Fruit fly (Drosophila melanogaster) whole organism, embryonic: ENCODE data around the gene CG7333.

Source experiments
- B-H2 ChIP-seq: fragments of 200-800 bp; sonication (Bioruptor generic); optimal IDR thresholded peaks from 2 replicates; lab custom pipeline; 2018; ENCODE audit warnings: missing biosample characterization, mild to moderate bottlenecking, missing genetic modification characterization
- CG11093 ChIP-seq: fragments of 200-800 bp; sonication (Bioruptor generic); IDR thresholded peaks from 3 replicates; pipeline ENCODE4 v1.3.6; 2022; ENCODE audit warnings: missing biosample characterization, missing genetic modification characterization
- CG11398 ChIP-seq: fragments of 200-800 bp; sonication (Bioruptor generic); optimal IDR thresholded peaks from 2 replicates; lab custom pipeline; 2016; ENCODE audit warnings: missing biosample characterization, missing genetic modification characterization
- CG11456 ChIP-seq: fragments of 200-800 bp; sonication (Bioruptor generic); IDR thresholded peaks from 3 replicates; pipeline ENCODE4 v1.3.6; 2022; ENCODE audit warnings: missing biosample characterization, missing genetic modification characterization
- CG13287 ChIP-seq: fragments of 200-800 bp; sonication (Bioruptor generic); IDR thresholded peaks from 2 replicates; pipeline ENCODE4 v1.3.6; 2022; ENCODE audit warnings: missing biosample characterization, missing genetic modification characterization; ENCODE audit not compliant: partially characterized antibody
- CG13296 ChIP-seq: fragments of 200-800 bp; sonication (Bioruptor generic); optimal IDR thresholded peaks from 3 replicates; lab custom pipeline; 2018; ENCODE audit warnings: missing biosample characterization, mild to moderate bottlenecking, missing genetic modification characterization
- CG13894 ChIP-seq: fragments of 200-800 bp; sonication (Bioruptor generic); optimal IDR thresholded peaks from 3 replicates; lab custom pipeline; 2018; ENCODE audit warnings: missing biosample characterization, mild to moderate bottlenecking, missing genetic modification characterization, moderate library complexity
- CG15073 ChIP-seq: fragments of 200-800 bp; sonication (Bioruptor generic); optimal IDR thresholded peaks from 2 replicates; lab custom pipeline; 2016; ENCODE audit warnings: missing biosample characterization, missing genetic modification characterization
- CG1602 ChIP-seq: fragments of 200-800 bp; sonication (Bioruptor generic); optimal IDR thresholded peaks from 3 replicates; lab custom pipeline; 2016; ENCODE audit warnings: missing biosample characterization, missing genetic modification characterization
- CG17829 ChIP-seq: fragments of 200-800 bp; optimal IDR thresholded peaks from 2 replicates; lab custom pipeline; 2019; ENCODE audit warnings: missing biosample characterization, mild to moderate bottlenecking, missing genetic modification characterization, moderate library complexity
- CG18599 ChIP-seq: fragments of 200-800 bp; sonication (Bioruptor generic); optimal IDR thresholded peaks from 3 replicates; lab custom pipeline; 2017; ENCODE audit warnings: missing biosample characterization, missing genetic modification characterization, mild to moderate bottlenecking, moderate library complexity, missing genetic modification reagents
- CG2712 ChIP-seq: fragments of 200-800 bp; optimal IDR thresholded peaks from 3 replicates; lab custom pipeline; 2019; ENCODE audit warnings: missing biosample characterization, mild to moderate bottlenecking, missing genetic modification characterization, moderate library complexity
- CG33213 ChIP-seq: fragments of 200-800 bp; sonication (Bioruptor generic); optimal IDR thresholded peaks from 3 replicates; lab custom pipeline; 2016; ENCODE audit warnings: missing biosample characterization, missing genetic modification characterization
- CG3726 ChIP-seq: fragments of 200-800 bp; sonication (Bioruptor generic); IDR thresholded peaks from 3 replicates; pipeline ENCODE4, ENCODE4 v1.3.6; 2022; ENCODE audit warnings: missing biosample characterization, missing genetic modification characterization
- CG3838 ChIP-seq: fragments of 200-800 bp; sonication (Bioruptor generic); optimal IDR thresholded peaks from 3 replicates; lab custom pipeline; 2016; ENCODE audit warnings: missing biosample characterization, missing genetic modification characterization
- CG4424 ChIP-seq: fragments of 200-800 bp; sonication (Bioruptor generic); optimal IDR thresholded peaks from 3 replicates; lab custom pipeline; 2016; ENCODE audit warnings: missing biosample characterization, missing genetic modification characterization
- CG5245 ChIP-seq: fragments of 200-800 bp; sonication (Bioruptor generic); optimal IDR thresholded peaks from 3 replicates; lab custom pipeline; 2016; ENCODE audit warnings: missing biosample characterization, missing genetic modification characterization
- CG6175 ChIP-seq: fragments of 200-800 bp; sonication (Bioruptor generic); IDR thresholded peaks from 3 replicates; pipeline ENCODE4 v1.3.6; 2022; ENCODE audit warnings: missing biosample characterization, missing genetic modification characterization
- CG6813 ChIP-seq: fragments of 200-800 bp; sonication (Bioruptor generic); optimal IDR thresholded peaks from 2 replicates; lab custom pipeline; 2017; ENCODE audit warnings: missing biosample characterization, missing genetic modification characterization, mild to moderate bottlenecking, moderate library complexity, missing genetic modification reagents
- CG7556 ChIP-seq: fragments of 200-800 bp; sonication (Bioruptor generic); optimal IDR thresholded peaks from 2 replicates; lab custom pipeline; 2017; ENCODE audit warnings: missing biosample characterization, mild to moderate bottlenecking, missing genetic modification characterization
- Dip2 ChIP-seq: fragments of 200-800 bp; sonication (Bioruptor generic); IDR thresholded peaks from 2 replicates; pipeline ENCODE4 v1.3.6; 2022; ENCODE audit warnings: missing biosample characterization, missing genetic modification characterization
- Doc2 ChIP-seq: fragments of 200-800 bp; sonication (Bioruptor generic); IDR thresholded peaks from 2 replicates; pipeline ENCODE4 v1.3.6; 2022; ENCODE audit warnings: missing biosample characterization, missing genetic modification characterization
- HLH54F ChIP-seq: fragments of 200-800 bp; sonication (Bioruptor generic); optimal IDR thresholded peaks from 3 replicates; lab custom pipeline; 2016; ENCODE audit warnings: missing biosample characterization, missing genetic modification characterization
- MESR4 ChIP-seq: fragments of 200-800 bp; sonication (Bioruptor generic); optimal IDR thresholded peaks from 2 replicates; lab custom pipeline; 2018; ENCODE audit warnings: missing biosample characterization, mild to moderate bottlenecking, missing genetic modification characterization, moderate library complexity
- Mad ChIP-seq: fragments of 200-800 bp; sonication (Bioruptor generic); optimal IDR thresholded peaks from 2 replicates; lab custom pipeline; 2016; ENCODE audit warnings: missing biosample characterization, missing genetic modification characterization
- Nf-YC ChIP-seq: fragments of 200-800 bp; optimal IDR thresholded peaks from 3 replicates; lab custom pipeline; 2019; ENCODE audit warnings: missing biosample characterization, mild to moderate bottlenecking, missing genetic modification characterization, moderate library complexity
- Oaz ChIP-seq: fragments of 200-800 bp; sonication (Bioruptor generic); IDR thresholded peaks from 2 replicates; pipeline ENCODE4 v1.3.6; 2022; ENCODE audit warnings: missing biosample characterization, missing genetic modification characterization
- Optix ChIP-seq: fragments of 200-800 bp; sonication (Bioruptor generic); IDR thresholded peaks from 3 replicates; pipeline ENCODE4 v1.3.6; 2022; ENCODE audit warnings: missing biosample characterization, missing genetic modification characterization
- PHDP ChIP-seq: fragments of 200-800 bp; sonication (Bioruptor generic); optimal IDR thresholded peaks from 3 replicates; lab custom pipeline; 2018; ENCODE audit warnings: missing biosample characterization, mild to moderate bottlenecking, missing genetic modification characterization, moderate library complexity
- Poxn ChIP-seq: fragments of 200-800 bp; sonication (Bioruptor generic); IDR thresholded peaks from 2 replicates; pipeline ENCODE4 v1.3.6; 2022; ENCODE audit warnings: missing biosample characterization, missing genetic modification characterization
- Ptx1 ChIP-seq: fragments of 200-800 bp; sonication (Bioruptor generic); IDR thresholded peaks from 2 replicates; pipeline ENCODE4 v1.3.6; 2022; ENCODE audit warnings: missing biosample characterization, missing genetic modification characterization
- Spps ChIP-seq: fragments of 200-800 bp; sonication (Bioruptor generic); optimal IDR thresholded peaks from 2 replicates; lab custom pipeline; 2018; ENCODE audit warnings: missing biosample characterization, mild to moderate bottlenecking, missing genetic modification characterization
- Sry-δ ChIP-seq: fragments of 200-800 bp; sonication (Bioruptor generic); optimal IDR thresholded peaks from 2 replicates; lab custom pipeline; 2016; ENCODE audit warnings: missing biosample characterization, missing genetic modification characterization
- Vsx1 ChIP-seq: fragments of 200-800 bp; sonication (Bioruptor generic); optimal IDR thresholded peaks from 2 replicates; lab custom pipeline; 2017; ENCODE audit warnings: missing biosample characterization, mild to moderate bottlenecking, missing genetic modification characterization, missing genetic modification reagents
- al ChIP-seq: fragments of 200-800 bp; sonication (Bioruptor generic); IDR thresholded peaks from 2 replicates; pipeline ENCODE4 v1.3.6; 2022; ENCODE audit warnings: missing biosample characterization, missing genetic modification characterization
- br ChIP-seq: fragments of >200 bp; optimal IDR thresholded peaks from 2 replicates; lab custom pipeline; 2017
- btn ChIP-seq: fragments of 200-800 bp; sonication (Bioruptor generic); optimal IDR thresholded peaks from 2 replicates; lab custom pipeline; 2016; ENCODE audit warnings: missing biosample characterization, missing genetic modification characterization
- chif ChIP-seq, 2 experiments: fragments of 200-800 bp; sonication (Bioruptor generic); optimal IDR thresholded peaks; 3 replicates each; lab custom pipeline; 2016; ENCODE audit warnings: missing biosample characterization in 2 of 2, missing genetic modification characterization in 2 of 2
- chm ChIP-seq: fragments of 200-800 bp; sonication (Bioruptor generic); IDR thresholded peaks from 2 replicates; pipeline ENCODE4 v1.3.6; 2022; ENCODE audit warnings: missing biosample characterization, missing genetic modification characterization
- cwo ChIP-seq: fragments of 200-800 bp; sonication (Bioruptor generic); optimal IDR thresholded peaks from 3 replicates; lab custom pipeline; 2017; ENCODE audit warnings: missing biosample characterization, missing genetic modification characterization, mild to moderate bottlenecking, moderate library complexity, missing genetic modification reagents
- kah ChIP-seq: fragments of 200-800 bp; sonication (Bioruptor generic); optimal IDR thresholded peaks from 2 replicates; lab custom pipeline; 2018; ENCODE audit warnings: missing biosample characterization, mild to moderate bottlenecking, missing genetic modification characterization
- kni ChIP-seq: fragments of 200-800 bp; sonication (Bioruptor generic); optimal IDR thresholded peaks from 3 replicates; lab custom pipeline; 2017; ENCODE audit warnings: mild to moderate bottlenecking, missing biosample characterization, missing genetic modification reagents, missing genetic modification characterization
- maf-S ChIP-seq: fragments of 200-800 bp; sonication (Bioruptor generic); optimal IDR thresholded peaks from 2 replicates; lab custom pipeline; 2016; ENCODE audit warnings: missing biosample characterization, missing genetic modification characterization
- nerfin-1 ChIP-seq: fragments of 200-800 bp; sonication (Bioruptor generic); optimal IDR thresholded peaks from 3 replicates; lab custom pipeline; 2019; ENCODE audit warnings: missing biosample characterization, mild to moderate bottlenecking, missing genetic modification characterization, moderate library complexity
- pnt ChIP-seq: fragments of 200-800 bp; sonication (Bioruptor generic); optimal IDR thresholded peaks from 3 replicates; lab custom pipeline; 2016; ENCODE audit warnings: missing biosample characterization, missing genetic modification characterization
- run ChIP-seq: fragments of 200-800 bp; sonication (Bioruptor generic); optimal IDR thresholded peaks from 3 replicates; lab custom pipeline; 2018; ENCODE audit warnings: missing biosample characterization, mild to moderate bottlenecking, missing genetic modification characterization
- scrt ChIP-seq: fragments of 200-800 bp; sonication (Bioruptor generic); optimal IDR thresholded peaks from 2 replicates; lab custom pipeline; 2018; ENCODE audit warnings: missing biosample characterization, mild to moderate bottlenecking, missing genetic modification characterization, moderate library complexity
- sens ChIP-seq: fragments of 200-800 bp; sonication (Bioruptor generic); peaks from one replicate; lab custom pipeline; 2016; ENCODE audit warnings: missing biosample characterization, missing genetic modification characterization
- sna ChIP-seq: fragments of 200-800 bp; sonication (Bioruptor generic); IDR thresholded peaks from 2 replicates; pipeline ENCODE4 v1.3.6; 2022; ENCODE audit warnings: missing biosample characterization, missing genetic modification characterization; ENCODE audit not compliant: partially characterized antibody
- sug ChIP-seq: fragments of 200-800 bp; optimal IDR thresholded peaks from 2 replicates; lab custom pipeline; 2019; ENCODE audit warnings: missing biosample characterization, mild to moderate bottlenecking, missing genetic modification characterization, moderate library complexity
- tgo ChIP-seq: fragments of 200-800 bp; sonication (Bioruptor generic); IDR thresholded peaks from 3 replicates; pipeline ENCODE4 v1.3.6; 2022; ENCODE audit warnings: missing biosample characterization, missing genetic modification characterization
- trem ChIP-seq: fragments of 200-800 bp; optimal IDR thresholded peaks from 3 replicates; lab custom pipeline; 2019; ENCODE audit warnings: missing biosample characterization, mild to moderate bottlenecking, missing genetic modification characterization, moderate library complexity
- zfh1 ChIP-seq: fragments of 200-800 bp; sonication (Bioruptor generic); IDR thresholded peaks from 3 replicates; pipeline ENCODE4 v1.3.6; 2022; ENCODE audit warnings: missing biosample characterization, missing genetic modification characterization

CG7333 gene

dm6 chr3R:19620953-19621352 is 20.5 kb downstream of the CG7333 start (continued):
- TF ChIP-seq scrt, result no peak
- TF ChIP-seq MESR4 (GFP tag; lab: Kevin White, UChicago), result no peak
- 0 out of 3 replicates have a peak, but pooled peaks have one; percentile 27 for TF ChIP-seq zfh1 (GFP tag; lab: Robert Waterston, UW)
- TF ChIP-seq trem (tag; lab: Kevin White, UChicago), result no peak
- TF ChIP-seq kni (GFP tag; lab: Kevin White, UChicago), result no peak
- no peak for TF ChIP-seq Dip2
- TF ChIP-seq Sry-δ (GFP tag; lab: Kevin White, UChicago), result no peak
- TF ChIP-seq B-H2, result peak; percentile 53
- peak; percentile 10 for TF ChIP-seq Nf-YC
- TF ChIP-seq CG33213 (GFP tag; lab: Kevin White, UChicago), result no peak
- TF ChIP-seq nerfin-1 (tag; lab: Kevin White, UChicago), result no peak
- no peak for TF ChIP-seq CG11093 (GFP tag; lab: Robert Waterston, UW)
- TF ChIP-seq Doc2 (GFP tag; lab: Robert Waterston, UW), result no peak
- TF ChIP-seq sna (GFP tag; lab: Robert Waterston, UW), result no peak
- TF ChIP-seq Optix (GFP tag; lab: Robert Waterston, UW), result no peak
- peak; percentile 41 for TF ChIP-seq CG13287 (GFP tag; lab: Robert Waterston, UW)
- TF ChIP-seq CG18599 (GFP tag; lab: Kevin White, UChicago), result peak; percentile 2
- TF ChIP-seq cwo (GFP tag; lab: Kevin White, UChicago), result peak; percentile 14
- no peak for TF ChIP-seq HLH54F (GFP tag; lab: Kevin White, UChicago)
- no peak for TF ChIP-seq CG7556 (GFP tag; lab: Kevin White, UChicago)
- no peak; the same call in 2 of the 3 replicates for TF ChIP-seq tgo
- no peak for TF ChIP-seq PHDP (tag; lab: Kevin White, UChicago)
- no peak for TF ChIP-seq Oaz (GFP tag; lab: Robert Waterston, UW)
- TF ChIP-seq CG1602 (GFP tag; lab: Kevin White, UChicago), result no peak
- TF ChIP-seq Mad (GFP tag; lab: Kevin White, UChicago), result no peak
- no peak for TF ChIP-seq btn (GFP tag; lab: Kevin White, UChicago)
- no peak for TF ChIP-seq sens (GFP tag; lab: Kevin White, UChicago)
- TF ChIP-seq CG15073 (GFP tag; lab: Kevin White, UChicago), result no peak
- TF ChIP-seq Vsx1, result no peak
- no peak for TF ChIP-seq CG5245 (GFP tag; lab: Kevin White, UChicago)
- no peak for TF ChIP-seq CG6175 (GFP tag; lab: Robert Waterston, UW)
- TF ChIP-seq chif (GFP tag; optimal IDR thresholded peaks at IDR 0.05; lab: Kevin White, UChicago), result no peak
- TF ChIP-seq CG11398, result no peak
- no peak for TF ChIP-seq Ptx1 (GFP tag; lab: Robert Waterston, UW)
- no peak for TF ChIP-seq CG3726 (GFP tag; lab: Robert Waterston, UW)
- no peak for TF ChIP-seq kah (GFP tag; lab: Kevin White, UChicago)
- TF ChIP-seq chm (GFP tag; lab: Robert Waterston, UW), result no peak
- TF ChIP-seq pnt, result no peak
- TF ChIP-seq CG6813 (GFP tag; lab: Kevin White, UChicago), result no peak
- no peak for TF ChIP-seq al (GFP tag; lab: Robert Waterston, UW)
- no peak for TF ChIP-seq br (lab: Kevin White, UChicago)
- TF ChIP-seq run (tag; lab: Kevin White, UChicago), result no peak
- no peak for TF ChIP-seq maf-S (GFP tag; lab: Kevin White, UChicago)
- TF ChIP-seq CG2712 (tag; lab: Kevin White, UChicago), result no peak
- TF ChIP-seq CG3838 (GFP tag; lab: Kevin White, UChicago), result no peak
- peak; percentile 67 for TF ChIP-seq CG13894
- TF ChIP-seq CG13296 (GFP tag; lab: Kevin White, UChicago), result peak; percentile 28
- TF ChIP-seq CG17829 (tag; lab: Kevin White, UChicago), result no peak
- TF ChIP-seq CG4424, result no peak
- 0 out of 3 replicates have a peak, but pooled peaks have one; percentile 16 for TF ChIP-seq CG11456 (GFP tag; lab: Robert Waterston, UW)
- no peak for TF ChIP-seq Spps (tag; lab: Kevin White, UChicago)
- no peak for TF ChIP-seq Poxn (GFP tag; lab: Robert Waterston, UW)
- TF ChIP-seq sug (tag; lab: Kevin White, UChicago), result peak; percentile 31
